Fruit fly (Drosophila melanogaster): ENCODE results near the gene CG34161.

- no peak for TF ChIP-seq CTCF (optimal IDR thresholded peaks at IDR 0.05)
- no peak for TF ChIP-seq CG8478 (optimal IDR thresholded peaks at IDR 0.05)
Measured at dm6 chr2L:10565674-10566073, 15.8 kb downstream of the CG34161 start.
